Fruit fly (Drosophila melanogaster) whole organism, embryonic: ENCODE measurements around the gene Doc1.

Experiments
- Ada2b ChIP-seq: fragments of 200-800 bp; sonication (Bioruptor generic); IDR thresholded peaks from 2 replicates; pipeline ENCODE4 v1.3.6; 2022; ENCODE audit warnings: missing biosample characterization, missing genetic modification characterization
- BEAF-32 ChIP-seq: fragments of 200-800 bp; sonication (Bioruptor generic); optimal IDR thresholded peaks from 3 replicates; lab custom pipeline; 2017; ENCODE audit warnings: missing biosample characterization, missing genetic modification characterization, mild to moderate bottlenecking, moderate library complexity, missing genetic modification reagents
- CG1024 ChIP-seq: fragments of 200-800 bp; sonication (Bioruptor generic); IDR thresholded peaks from 2 replicates; pipeline ENCODE4 v1.3.6; 2022; ENCODE audit warnings: missing biosample characterization, missing genetic modification characterization
- CG10366 ChIP-seq: fragments of 200-800 bp; sonication (Bioruptor generic); IDR thresholded peaks from 2 replicates; pipeline ENCODE4 v1.3.6; 2022; ENCODE audit warnings: missing biosample characterization, missing genetic modification characterization
- CG10431 ChIP-seq: fragments of 200-800 bp; sonication (Bioruptor generic); optimal IDR thresholded peaks from 3 replicates; lab custom pipeline; 2018; ENCODE audit warnings: missing biosample characterization, mild to moderate bottlenecking, missing genetic modification characterization
- CG10979 ChIP-seq: fragments of 200-800 bp; sonication (Bioruptor generic); optimal IDR thresholded peaks from 2 replicates; lab custom pipeline; 2018; ENCODE audit warnings: missing biosample characterization, mild to moderate bottlenecking, missing genetic modification characterization, moderate library complexity
- CG12155 ChIP-seq: fragments of 200-800 bp; sonication (Bioruptor generic); optimal IDR thresholded peaks from 3 replicates; lab custom pipeline; 2016; ENCODE audit warnings: missing biosample characterization, missing genetic modification characterization
- CG1233 ChIP-seq: fragments of 200-800 bp; sonication (Bioruptor generic); optimal IDR thresholded peaks from 4 replicates; lab custom pipeline; 2018; ENCODE audit warnings: missing biosample characterization, mild to moderate bottlenecking, missing genetic modification characterization
- CG13287 ChIP-seq: fragments of 200-800 bp; sonication (Bioruptor generic); IDR thresholded peaks from 2 replicates; pipeline ENCODE4 v1.3.6; 2022; ENCODE audit warnings: missing biosample characterization, missing genetic modification characterization; ENCODE audit not compliant: partially characterized antibody
- CG15073 ChIP-seq: fragments of 200-800 bp; sonication (Bioruptor generic); optimal IDR thresholded peaks from 2 replicates; lab custom pipeline; 2016; ENCODE audit warnings: missing biosample characterization, missing genetic modification characterization
- CG32532 ChIP-seq: fragments of 200-800 bp; sonication (Bioruptor generic); IDR thresholded peaks from 2 replicates; pipeline ENCODE4 v1.3.6; 2022; ENCODE audit warnings: missing biosample characterization, missing genetic modification characterization
- CG6175 ChIP-seq: fragments of 200-800 bp; sonication (Bioruptor generic); IDR thresholded peaks from 3 replicates; pipeline ENCODE4 v1.3.6; 2022; ENCODE audit warnings: missing biosample characterization, missing genetic modification characterization
- CG6272 ChIP-seq: fragments of 200-800 bp; sonication (Bioruptor generic); IDR thresholded peaks from 2 replicates; pipeline ENCODE4 v1.3.6; 2022; ENCODE audit warnings: missing biosample characterization, missing genetic modification characterization
- CG6765 ChIP-seq: fragments of 200-800 bp; sonication (Bioruptor generic); optimal IDR thresholded peaks from 3 replicates; lab custom pipeline; 2017; ENCODE audit warnings: missing biosample characterization, mild to moderate bottlenecking, missing genetic modification characterization
- CG6854 ChIP-seq: fragments of 200-800 bp; sonication (Bioruptor generic); optimal IDR thresholded peaks from 3 replicates; lab custom pipeline; 2017; ENCODE audit warnings: missing biosample characterization, mild to moderate bottlenecking, missing genetic modification characterization
- CG7839 ChIP-seq: fragments of 200-800 bp; sonication (Bioruptor generic); optimal IDR thresholded peaks from 3 replicates; lab custom pipeline; 2018; ENCODE audit warnings: missing biosample characterization, mild to moderate bottlenecking, missing genetic modification characterization, moderate library complexity
- CG7928 ChIP-seq: fragments of 200-800 bp; sonication (Bioruptor generic); optimal IDR thresholded peaks from 2 replicates; lab custom pipeline; 2017; ENCODE audit warnings: missing biosample characterization, mild to moderate bottlenecking, missing genetic modification characterization
- CG8089 ChIP-seq: fragments of 200-800 bp; sonication (Bioruptor generic); optimal IDR thresholded peaks from 3 replicates; lab custom pipeline; 2016; ENCODE audit warnings: missing biosample characterization, missing genetic modification characterization
- CG8944 ChIP-seq: fragments of 200-800 bp; sonication (Bioruptor generic); optimal IDR thresholded peaks from 3 replicates; lab custom pipeline; 2016; ENCODE audit warnings: missing biosample characterization, missing genetic modification characterization
- CHES-1-like ChIP-seq: fragments of 200-800 bp; sonication (Bioruptor generic); optimal IDR thresholded peaks from 2 replicates; lab custom pipeline; 2016; ENCODE audit warnings: missing biosample characterization, missing genetic modification characterization
- CoRest ChIP-seq: fragments of 200-800 bp; sonication (Bioruptor generic); optimal IDR thresholded peaks from 3 replicates; lab custom pipeline; 2018; ENCODE audit warnings: missing biosample characterization, mild to moderate bottlenecking, missing genetic modification characterization, moderate library complexity
- Gsc ChIP-seq: fragments of 200-800 bp; sonication (Bioruptor generic); IDR thresholded peaks from 2 replicates; pipeline ENCODE4 v1.3.6; 2022; ENCODE audit warnings: missing biosample characterization, missing genetic modification characterization
- HLHmδ ChIP-seq: fragments of 200-800 bp; sonication (Bioruptor generic); optimal IDR thresholded peaks from 2 replicates; lab custom pipeline; 2018; ENCODE audit warnings: missing biosample characterization, mild to moderate bottlenecking, missing genetic modification characterization, moderate library complexity
- Hr51 ChIP-seq, 2 experiments: fragments of 200-800 bp; sonication (Bioruptor generic); optimal IDR thresholded peaks; 2 replicates in 1 of 2; 3 replicates in 1 of 2; lab custom pipeline; 2016 to 2018; ENCODE audit warnings: missing biosample characterization in 2 of 2, missing genetic modification characterization in 2 of 2, mild to moderate bottlenecking in 1 of 2, moderate library complexity in 1 of 2
- MESR4 ChIP-seq: fragments of 200-800 bp; sonication (Bioruptor generic); optimal IDR thresholded peaks from 2 replicates; lab custom pipeline; 2018; ENCODE audit warnings: missing biosample characterization, mild to moderate bottlenecking, missing genetic modification characterization, moderate library complexity
- MTF-1 ChIP-seq: fragments of 200-800 bp; sonication (Bioruptor generic); optimal IDR thresholded peaks from 2 replicates; lab custom pipeline; 2018; ENCODE audit warnings: missing biosample characterization, mild to moderate bottlenecking, missing genetic modification characterization, borderline replicate concordance
- NC2β ChIP-seq: fragments of 200-800 bp; sonication (Bioruptor generic); optimal IDR thresholded peaks from 2 replicates; lab custom pipeline; 2016; ENCODE audit warnings: missing biosample characterization, missing genetic modification characterization
- NK7.1 ChIP-seq: fragments of 200-800 bp; sonication (Bioruptor generic); optimal IDR thresholded peaks from 3 replicates; lab custom pipeline; 2016; ENCODE audit warnings: missing biosample characterization, missing genetic modification characterization
- Rx ChIP-seq: fragments of 200-800 bp; sonication (Bioruptor generic); IDR thresholded peaks from 2 replicates; pipeline ENCODE4 v1.3.6; 2022; ENCODE audit warnings: missing biosample characterization, missing genetic modification characterization
- Sox102F ChIP-seq: fragments of 200-800 bp; sonication (Bioruptor generic); optimal IDR thresholded peaks from 2 replicates; lab custom pipeline; 2018; ENCODE audit warnings: missing biosample characterization, mild to moderate bottlenecking, missing genetic modification characterization, moderate library complexity
- aop ChIP-seq: fragments of 200-800 bp; sonication (Bioruptor generic); IDR thresholded peaks from 2 replicates; pipeline ENCODE4 v1.3.6; 2022; ENCODE audit warnings: missing biosample characterization, missing genetic modification characterization
- ara ChIP-seq: fragments of 200-800 bp; sonication (Bioruptor generic); IDR thresholded peaks from 2 replicates; pipeline ENCODE4 v1.3.6; 2022; ENCODE audit warnings: missing biosample characterization, missing genetic modification characterization
- corto ChIP-seq: fragments of 200-800 bp; sonication (Bioruptor generic); optimal IDR thresholded peaks from 2 replicates; lab custom pipeline; 2016; ENCODE audit warnings: missing biosample characterization, mild to moderate bottlenecking, missing genetic modification characterization, moderate library complexity
- dmrt11E ChIP-seq: fragments of 200-800 bp; sonication (Bioruptor generic); optimal IDR thresholded peaks from 3 replicates; lab custom pipeline; 2018; ENCODE audit warnings: missing biosample characterization, mild to moderate bottlenecking, missing genetic modification characterization, moderate library complexity
- ems ChIP-seq: fragments of 200-800 bp; sonication (Bioruptor generic); optimal IDR thresholded peaks from 3 replicates; lab custom pipeline; 2016; ENCODE audit warnings: missing biosample characterization, missing genetic modification characterization
- fu2 ChIP-seq: fragments of 200-800 bp; sonication (Bioruptor generic); optimal IDR thresholded peaks from 2 replicates; lab custom pipeline; 2016; ENCODE audit warnings: missing biosample characterization, missing genetic modification characterization
- hkb ChIP-seq, 2 experiments: fragments of 200-800 bp in 1 of 2; fragments of >200 bp in 1 of 2; sonication (Bioruptor generic) in 1 of 2; IDR thresholded peaks in 1 of 2; optimal IDR thresholded peaks in 1 of 2; 2 replicates each; pipeline versions ENCODE4 v1.3.6 to Lab custom; 2017 to 2022; ENCODE audit warnings: missing biosample characterization in 1 of 2, missing genetic modification characterization in 1 of 2
- jumu ChIP-seq: fragments of 200-800 bp; sonication (Bioruptor generic); optimal IDR thresholded peaks from 3 replicates; lab custom pipeline; 2016; ENCODE audit warnings: missing biosample characterization, missing genetic modification characterization
- kni ChIP-seq: fragments of 200-800 bp; sonication (Bioruptor generic); optimal IDR thresholded peaks from 3 replicates; lab custom pipeline; 2017; ENCODE audit warnings: mild to moderate bottlenecking, missing biosample characterization, missing genetic modification reagents, missing genetic modification characterization
- knrl ChIP-seq: fragments of 200-800 bp; sonication (Bioruptor generic); IDR thresholded peaks from 3 replicates; pipeline ENCODE4 v1.3.6; 2022; ENCODE audit warnings: missing biosample characterization, missing genetic modification characterization; ENCODE audit not compliant: partially characterized antibody
- lmd ChIP-seq: fragments of 200-800 bp; sonication (Bioruptor generic); IDR thresholded peaks from 2 replicates; pipeline ENCODE4 v1.3.6; 2022; ENCODE audit warnings: missing biosample characterization, missing genetic modification characterization
- nom ChIP-seq: fragments of 200-800 bp; sonication (Bioruptor generic); optimal IDR thresholded peaks from 2 replicates; lab custom pipeline; 2017; ENCODE audit warnings: missing biosample characterization, missing genetic modification characterization, mild to moderate bottlenecking, moderate library complexity, missing genetic modification reagents
- phol ChIP-seq: fragments of 200-800 bp; sonication (Bioruptor generic); optimal IDR thresholded peaks from 3 replicates; lab custom pipeline; 2018; ENCODE audit warnings: missing biosample characterization, mild to moderate bottlenecking, missing genetic modification characterization, moderate library complexity
- pum ChIP-seq: fragments of 200-800 bp; sonication (Bioruptor generic); optimal IDR thresholded peaks from 2 replicates; lab custom pipeline; 2016; ENCODE audit warnings: missing biosample characterization, missing genetic modification characterization
- sens-2 ChIP-seq: fragments of 200-800 bp; sonication (Bioruptor generic); IDR thresholded peaks from 2 replicates; pipeline ENCODE4 v1.3.6; 2022; ENCODE audit warnings: missing biosample characterization, missing genetic modification characterization
- sisA ChIP-seq: fragments of 200-800 bp; sonication (Bioruptor generic); IDR thresholded peaks from 2 replicates; pipeline ENCODE4 v1.3.6; 2022; ENCODE audit warnings: missing biosample characterization, missing genetic modification characterization
- so ChIP-seq: fragments of 200-800 bp; sonication (Bioruptor generic); IDR thresholded peaks from 3 replicates; pipeline ENCODE4 v1.3.6; 2022; ENCODE audit warnings: missing biosample characterization, missing genetic modification characterization
- sqz ChIP-seq: fragments of 200-800 bp; sonication (Bioruptor generic); optimal IDR thresholded peaks from 3 replicates; lab custom pipeline; 2018; ENCODE audit warnings: missing biosample characterization, mild to moderate bottlenecking, missing genetic modification characterization
- zen2 ChIP-seq: fragments of 200-800 bp; sonication (Bioruptor generic); IDR thresholded peaks from 3 replicates; pipeline ENCODE4 v1.3.6; 2022; ENCODE audit warnings: missing biosample characterization, missing genetic modification characterization; ENCODE audit not compliant: partially characterized antibody

Doc1 gene

dm6 chr3L:9033999-9034626 lies 7.1 kb upstream of the Doc1 start (continued):
- TF ChIP-seq hkb (optimal IDR thresholded peaks at IDR 0.05; lab: Kevin White, UChicago) (no peak), hkb (GFP tag; IDR thresholded peaks at IDR 0.05; lab: Robert Waterston, UW) (peak; percentile 75), knrl (no peak), CG1024 (GFP tag; lab: Robert Waterston, UW) (peak; percentile 63), CG10979 (tag; lab: Kevin White, UChicago) (peak; percentile 91), BEAF-32 (no peak), fu2 (GFP tag; lab: Kevin White, UChicago) (no peak), corto (peak; percentile 28), CG13287 (GFP tag; lab: Robert Waterston, UW) (no peak), Ada2b (GFP tag; lab: Robert Waterston, UW) (peak; percentile 57; the same call in 1 of the 2 replicates), jumu (GFP tag; lab: Kevin White, UChicago) (no peak), pum (GFP tag; lab: Kevin White, UChicago) (no peak), CG1233 (GFP tag; lab: Kevin White, UChicago) (peak; percentile 35), lmd (GFP tag; lab: Robert Waterston, UW) (peak; percentile 67), CG6765 (GFP tag; lab: Kevin White, UChicago) (no peak), ems (GFP tag; lab: Kevin White, UChicago) (no peak), nom (GFP tag; lab: Kevin White, UChicago) (peak; percentile 61), sqz (GFP tag; lab: Kevin White, UChicago) (peak; percentile 45), CG10366 (peak; percentile 62), dmrt11E (peak; percentile 72), phol (tag; lab: Kevin White, UChicago) (peak; percentile 87), CG32532 (GFP tag; lab: Robert Waterston, UW) (0 out of 2 replicates have a peak, but pooled peaks have one; percentile 12), HLHmδ (no peak), so (GFP tag; lab: Robert Waterston, UW) (peak; percentile 76), CG6175 (GFP tag; lab: Robert Waterston, UW) (no peak), NC2β (GFP tag; lab: Kevin White, UChicago) (no peak), aop (GFP tag; lab: Robert Waterston, UW) (no peak), CG7839 (tag; lab: Kevin White, UChicago) (peak; percentile 69), Rx (GFP tag; lab: Robert Waterston, UW) (peak; percentile 31; the same call in 1 of the 2 replicates), sens-2 (GFP tag; lab: Robert Waterston, UW) (peak; percentile 48; the same call in 1 of the 2 replicates), CHES-1-like (no peak), Hr51 (GFP tag; optimal IDR thresholded peaks at IDR 0.05; lab: Kevin White, UChicago) (peak in 1 of 2 experiments; percentile 17), sisA (GFP tag; lab: Robert Waterston, UW) (peak; percentile 80), kni (GFP tag; lab: Kevin White, UChicago) (peak; percentile 44), MESR4 (GFP tag; lab: Kevin White, UChicago) (no peak), CG8944 (GFP tag; lab: Kevin White, UChicago) (peak; percentile 22), CG10431 (no peak), Gsc (GFP tag; lab: Robert Waterston, UW) (peak; percentile 49; the same call in 1 of the 2 replicates), MTF-1 (GFP tag; lab: Kevin White, UChicago) (peak; percentile 54), CG6854 (no peak), CoRest (peak; percentile 53), ara (peak; percentile 90), CG6272 (GFP tag; lab: Robert Waterston, UW) (peak; percentile 35; the same call in 1 of the 2 replicates), CG12155 (GFP tag; lab: Kevin White, UChicago) (no peak), CG7928 (GFP tag; lab: Kevin White, UChicago) (no peak), CG15073 (GFP tag; lab: Kevin White, UChicago) (no peak), zen2 (GFP tag; lab: Robert Waterston, UW) (no peak), CG8089 (peak; percentile 42), NK7.1 (GFP tag; lab: Kevin White, UChicago) (no peak), Sox102F (peak; percentile 50)
